Worm (Caenorhabditis elegans): ENCODE data around the gene C01G10.15.

- TF ChIP-seq ztf-29 (GFP tag; IDR thresholded peaks at IDR 0.05) (no peak), med-1 (GFP tag; optimal IDR thresholded peaks at IDR 0.05; ENCODE audit: insufficient read depth) (no peak), flt-1 (GFP tag; IDR thresholded peaks at IDR 0.05) (no peak)
These were observed 12.3 kb upstream of the C01G10.15 start, which contains the start of gene C01G10.1 for ce11 chrV:15099447-15099846.
